Fruit fly (Drosophila melanogaster): Measurements from ENCODE around the gene hh.

The hh gene

dm6 chr3R:23140280-23140679, 1.4 kb downstream of the hh start:
- TF ChIP-seq CG34376 (GFP tag; optimal IDR thresholded peaks at IDR 0.05) (peak; percentile 41), grn (GFP tag; optimal IDR thresholded peaks at IDR 0.05) (peak; percentile 85), abd-A (tag; optimal IDR thresholded peaks at IDR 0.05) (no peak), nom (GFP tag; optimal IDR thresholded peaks at IDR 0.05) (no peak), sug (tag; optimal IDR thresholded peaks at IDR 0.05) (peak; percentile 83), Deaf1 (tag; optimal IDR thresholded peaks at IDR 0.05) (peak; percentile 3), MTF-1 (GFP tag; optimal IDR thresholded peaks at IDR 0.05; ENCODE audit: borderline replicate concordance) (peak; percentile 14), CG3847 (GFP tag; IDR thresholded peaks at IDR 0.05) (no peak), exex (tag; optimal IDR thresholded peaks at IDR 0.05) (peak; percentile 90), ssp (GFP tag; IDR thresholded peaks at IDR 0.05) (no peak)

DNA sequence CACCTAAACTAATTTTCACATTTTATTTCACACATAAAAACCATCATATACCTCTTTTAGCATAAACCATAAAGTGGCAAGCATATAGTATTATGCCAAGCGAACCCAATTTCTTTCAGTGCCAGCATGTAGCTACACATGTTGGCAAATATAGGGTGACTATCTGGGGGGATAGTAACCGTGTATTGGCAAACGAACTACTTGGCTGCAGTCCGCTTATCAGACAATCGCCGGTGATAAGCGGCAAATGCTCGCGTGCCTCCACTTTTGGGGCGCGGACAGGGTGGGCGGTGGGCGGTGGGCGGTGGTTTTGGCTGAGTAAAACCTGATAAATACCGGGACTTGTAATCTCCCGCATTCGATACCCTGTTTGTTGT, 2.1 kb downstream of the hh start:
- TF ChIP-seq slbo (GFP tag; IDR thresholded peaks at IDR 0.05) (peak; percentile 41; the same call in 1 of the 2 replicates), chm (GFP tag; IDR thresholded peaks at IDR 0.05) (no peak), CG13624 (GFP tag; optimal IDR thresholded peaks at IDR 0.05) (no peak), zen2 (GFP tag; IDR thresholded peaks at IDR 0.05; ENCODE audit: partially characterized antibody) (no peak), kay (GFP tag; optimal IDR thresholded peaks at IDR 0.05) (no peak), HLH54F (GFP tag; optimal IDR thresholded peaks at IDR 0.05) (no peak), chinmo (GFP tag; IDR thresholded peaks at IDR 0.05; ENCODE audit: partially characterized antibody) (peak; percentile 56; the same call in 1 of the 4 replicates), Bteb2 (GFP tag; optimal IDR thresholded peaks at IDR 0.05) (no peak), CG13775 (GFP tag; optimal IDR thresholded peaks at IDR 0.05) (no peak), salm (tag; optimal IDR thresholded peaks at IDR 0.05) (no peak), corto (GFP tag; optimal IDR thresholded peaks at IDR 0.05) (no peak), Oli (tag; optimal IDR thresholded peaks at IDR 0.05) (no peak), peb (GFP tag; IDR thresholded peaks at IDR 0.05) (no peak), sr (GFP tag; IDR thresholded peaks at IDR 0.05) (no peak), crol (GFP tag; IDR thresholded peaks at IDR 0.05) (peak; percentile 76), CG9215 (GFP tag; IDR thresholded peaks at IDR 0.05) (0 out of 2 replicates have a peak, but pooled peaks have one; percentile 33), CG1529 (GFP tag; optimal IDR thresholded peaks at IDR 0.05) (no peak), sens (GFP tag) (no peak), al (GFP tag; IDR thresholded peaks at IDR 0.05) (0 out of 2 replicates have a peak, but pooled peaks have one; percentile 3), Scr (GFP tag; IDR thresholded peaks at IDR 0.05; ENCODE audit: partially characterized antibody) (no peak), CG2116 (GFP tag; optimal IDR thresholded peaks at IDR 0.05) (no peak), Mrtf (GFP tag; IDR thresholded peaks at IDR 0.05) (no peak), ind (GFP tag; optimal IDR thresholded peaks at IDR 0.05) (peak; percentile 6), CrebB (tag; optimal IDR thresholded peaks at IDR 0.05) (no peak), CG32532 (GFP tag; IDR thresholded peaks at IDR 0.05) (0 out of 2 replicates have a peak, but pooled peaks have one; percentile 8), prd (optimal IDR thresholded peaks at IDR 0.05) (no peak), prd (GFP tag; IDR thresholded peaks at IDR 0.05) (0 out of 3 replicates have a peak, but pooled peaks have one; percentile 19), zfh2 (GFP tag; optimal IDR thresholded peaks at IDR 0.05) (no peak), CG33557 (GFP tag; optimal IDR thresholded peaks at IDR 0.05) (no peak), Med (GFP tag) (peak; percentile 78), emc (GFP tag; optimal IDR thresholded peaks at IDR 0.05) (no peak), HHEX (GFP tag; optimal IDR thresholded peaks at IDR 0.05) (no peak), GATAe (GFP tag; conservative IDR thresholded peaks at IDR 0.05) (peak; percentile 82), Hey (tag; optimal IDR thresholded peaks at IDR 0.05) (peak; percentile 79), eyg (GFP tag; optimal IDR thresholded peaks at IDR 0.05) (no peak), dpn (GFP tag; optimal IDR thresholded peaks at IDR 0.05) (no peak), CG34422 (GFP tag; IDR thresholded peaks at IDR 0.05) (0 out of 3 replicates have a peak, but pooled peaks have one; percentile 33), pan (optimal IDR thresholded peaks at IDR 0.05) (no peak), pan (GFP tag; optimal IDR thresholded peaks at IDR 0.05 in 1 of 2, IDR thresholded peaks at IDR 0.05 in 1 of 2) (no peak), D19A (tag; optimal IDR thresholded peaks at IDR 0.05) (no peak), lab (GFP tag; optimal IDR thresholded peaks at IDR 0.05) (peak; percentile 25)

Measured in whole organism, embryonic.